Fruit fly (Drosophila melanogaster): ENCODE results near the gene CG31924.

The CG31924 gene

DNA sequence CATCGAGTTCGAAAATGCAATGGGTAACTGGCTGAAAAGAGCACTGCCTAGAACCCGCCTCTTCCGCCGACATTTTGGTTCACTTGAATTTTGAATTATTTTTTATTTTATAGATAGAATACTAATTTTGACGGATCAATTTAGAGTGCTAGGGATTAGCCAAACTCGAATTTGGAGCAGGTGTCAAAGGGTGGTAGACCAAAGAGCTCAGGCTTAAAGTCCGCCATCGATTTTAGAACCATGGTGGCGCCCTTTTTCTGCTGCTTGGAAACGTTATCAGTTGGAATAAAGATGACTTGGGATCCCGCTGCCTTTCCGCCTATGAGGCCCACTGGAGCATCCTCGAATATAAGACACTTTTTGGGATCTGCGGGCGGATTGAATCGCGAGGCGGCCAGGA, at the start of gene CG31924:
Gene CG31924 (minus strand): TSS at position 101 of the 400 bp plus-strand sequence.
- TF ChIP-seq CG34367 (tag; optimal IDR thresholded peaks at IDR 0.05), result no peak
- TF ChIP-seq Snoo (tag; optimal IDR thresholded peaks at IDR 0.05), result no peak
- no peak for TF ChIP-seq CG14655 (GFP tag; optimal IDR thresholded peaks at IDR 0.05)
- TF ChIP-seq CG4496 (GFP tag; IDR thresholded peaks at IDR 0.05), result no peak
- TF ChIP-seq rn (GFP tag; IDR thresholded peaks at IDR 0.05), result no peak
- TF ChIP-seq fd96Ca (GFP tag; IDR thresholded peaks at IDR 0.05), result no peak

DNA sequence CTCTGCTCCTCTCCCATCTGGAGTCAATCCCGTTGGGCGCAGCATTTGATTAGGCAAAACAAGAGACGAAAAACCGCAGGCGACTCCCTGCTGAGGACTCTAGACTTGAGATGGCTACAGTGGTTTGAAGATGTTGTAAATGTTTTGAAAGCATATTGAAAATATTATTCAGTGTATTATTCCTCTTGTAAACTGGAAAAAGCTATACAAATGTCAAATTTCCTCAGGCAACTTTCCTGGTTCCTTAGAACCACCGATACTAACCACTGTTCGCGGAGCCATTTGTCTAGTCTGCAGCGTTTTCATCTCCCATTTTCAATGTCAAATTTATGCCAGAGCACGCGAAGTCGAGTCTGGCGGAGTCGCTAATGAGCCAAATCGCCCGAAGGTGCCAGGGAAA, 48.0 kb upstream of the CG31924 start:
- TF ChIP-seq Pif1B (GFP tag; optimal IDR thresholded peaks at IDR 0.05) (no peak), Snoo (tag; optimal IDR thresholded peaks at IDR 0.05) (no peak), CG8301 (tag; optimal IDR thresholded peaks at IDR 0.05) (no peak), Pif1A (GFP tag; optimal IDR thresholded peaks at IDR 0.05) (no peak), CG8159 (tag; optimal IDR thresholded peaks at IDR 0.05) (peak; percentile 4), fd96Ca (GFP tag; IDR thresholded peaks at IDR 0.05) (0 out of 3 replicates have a peak, but pooled peaks have one; percentile 18), EcR (GFP tag; optimal IDR thresholded peaks at IDR 0.05) (no peak), CG17806 (tag; optimal IDR thresholded peaks at IDR 0.05) (peak; percentile 1), Ets98B (GFP tag; IDR thresholded peaks at IDR 0.05) (no peak), CG34367 (tag; optimal IDR thresholded peaks at IDR 0.05) (no peak), CG14655 (GFP tag; optimal IDR thresholded peaks at IDR 0.05) (peak; percentile 26)

DNA sequence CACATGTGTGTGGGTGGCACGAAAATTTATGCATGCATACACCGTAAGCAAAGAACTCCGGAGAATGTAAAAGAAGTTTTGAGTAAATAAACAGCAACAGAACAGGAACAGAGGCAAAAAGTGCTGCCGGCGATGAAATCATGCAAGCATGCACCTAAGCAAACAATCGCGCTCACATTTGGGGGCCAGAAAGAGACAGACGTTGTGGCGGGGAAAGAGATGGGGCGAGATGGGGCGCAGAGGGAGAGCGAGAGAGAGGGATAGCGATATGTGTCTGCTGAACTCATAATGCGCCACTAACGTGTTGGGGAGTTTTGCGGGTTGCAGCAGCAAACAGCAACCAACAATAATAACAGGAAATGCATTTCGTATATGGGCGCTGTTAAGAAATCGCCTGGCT, 44.7 kb upstream of the CG31924 start:
- TF ChIP-seq CG10348 (GFP tag; IDR thresholded peaks at IDR 0.05), result no peak
- peak; percentile 24 for TF ChIP-seq CG13204 (GFP tag; optimal IDR thresholded peaks at IDR 0.05)
- TF ChIP-seq rn (GFP tag; IDR thresholded peaks at IDR 0.05), result no peak
- TF ChIP-seq CG12605 (GFP tag; IDR thresholded peaks at IDR 0.05), result no peak
- TF ChIP-seq Snoo (tag; optimal IDR thresholded peaks at IDR 0.05), result no peak
- 0 out of 3 replicates have a peak, but pooled peaks have one; percentile 39 for TF ChIP-seq fd96Ca (GFP tag; IDR thresholded peaks at IDR 0.05)

DNA sequence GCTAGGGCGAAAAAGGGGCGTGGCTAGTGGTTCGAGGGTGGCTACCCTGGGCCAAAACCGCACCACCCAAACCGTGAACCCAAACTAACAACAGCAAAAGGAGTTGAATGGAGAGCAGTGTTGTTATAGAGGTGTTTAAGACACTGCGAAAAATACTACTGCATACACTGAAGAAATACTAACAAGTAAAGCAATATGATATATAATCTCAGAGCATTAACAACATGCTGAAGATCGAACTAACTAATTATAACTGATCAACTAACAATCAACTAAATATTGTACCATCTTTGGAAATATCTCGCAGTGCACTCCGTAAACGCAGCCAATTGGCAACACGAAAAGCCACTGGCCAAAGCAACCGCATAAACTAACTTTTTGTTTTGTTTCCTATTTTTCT, 38.9 kb upstream of the CG31924 start:
- TF ChIP-seq CG32121 (GFP tag; IDR thresholded peaks at IDR 0.05), result no peak
- TF ChIP-seq CG14655 (GFP tag; optimal IDR thresholded peaks at IDR 0.05), result peak; percentile 23
- peak; percentile 53; the same call in 1 of the 3 replicates for TF ChIP-seq CG4496 (GFP tag; IDR thresholded peaks at IDR 0.05)
- no peak for TF ChIP-seq Snoo (tag; optimal IDR thresholded peaks at IDR 0.05)
- no peak for TF ChIP-seq CG10348 (GFP tag; IDR thresholded peaks at IDR 0.05)
- peak; percentile 12 for TF ChIP-seq CG8301 (tag; optimal IDR thresholded peaks at IDR 0.05)
- TF ChIP-seq EcR (GFP tag; optimal IDR thresholded peaks at IDR 0.05), result no peak
- no peak for TF ChIP-seq rn (GFP tag; IDR thresholded peaks at IDR 0.05)
- TF ChIP-seq CG9948 (tag; optimal IDR thresholded peaks at IDR 0.05), result no peak
- TF ChIP-seq Pif1B (GFP tag; optimal IDR thresholded peaks at IDR 0.05), result no peak
- TF ChIP-seq CG17806 (tag; optimal IDR thresholded peaks at IDR 0.05), result peak; percentile 12
- no peak for TF ChIP-seq D1 (tag; optimal IDR thresholded peaks at IDR 0.05)
- no peak for TF ChIP-seq CG34367 (tag; optimal IDR thresholded peaks at IDR 0.05)
- TF ChIP-seq CG12605 (GFP tag; IDR thresholded peaks at IDR 0.05), result no peak
- no peak for TF ChIP-seq gl (tag; optimal IDR thresholded peaks at IDR 0.05)
- no peak for TF ChIP-seq CG15710 (tag; optimal IDR thresholded peaks at IDR 0.05)
- TF ChIP-seq Pif1A (GFP tag; optimal IDR thresholded peaks at IDR 0.05), result peak; percentile 7
- TF ChIP-seq Ets98B (GFP tag; IDR thresholded peaks at IDR 0.05), result peak; percentile 31; the same call in 1 of the 2 replicates
- no peak for TF ChIP-seq CG13204 (GFP tag; optimal IDR thresholded peaks at IDR 0.05)
- no peak for TF ChIP-seq CG8159 (tag; optimal IDR thresholded peaks at IDR 0.05)
- TF ChIP-seq fd96Ca (GFP tag; IDR thresholded peaks at IDR 0.05), result 0 out of 3 replicates have a peak, but pooled peaks have one; percentile 46

DNA sequence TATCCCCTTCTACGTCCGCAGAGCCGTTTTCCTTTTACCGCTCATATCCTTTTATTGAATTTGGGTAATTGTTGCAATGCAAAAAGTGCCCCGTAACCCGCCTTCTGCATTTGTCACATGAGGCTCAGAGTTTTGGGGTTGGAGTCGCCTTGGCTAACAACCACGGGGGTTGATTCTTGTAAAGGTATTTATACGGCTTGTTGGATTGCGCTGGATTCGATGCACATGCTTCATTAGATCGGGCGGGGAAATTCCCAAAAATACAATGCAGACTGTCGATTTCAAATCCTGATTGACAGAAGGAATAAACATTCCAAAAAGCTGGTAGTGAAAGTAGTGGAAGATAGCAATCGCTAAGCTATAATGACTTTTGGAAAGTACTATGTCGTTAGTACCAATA, 35.6 kb upstream of the CG31924 start:
- TF ChIP-seq CG12605 (GFP tag; IDR thresholded peaks at IDR 0.05) (no peak), D1 (tag; optimal IDR thresholded peaks at IDR 0.05) (no peak), CG9948 (tag; optimal IDR thresholded peaks at IDR 0.05) (no peak), gl (tag; optimal IDR thresholded peaks at IDR 0.05) (no peak), CG13204 (GFP tag; optimal IDR thresholded peaks at IDR 0.05) (no peak), CG15710 (tag; optimal IDR thresholded peaks at IDR 0.05) (no peak), Snoo (tag; optimal IDR thresholded peaks at IDR 0.05) (no peak), Ets98B (GFP tag; IDR thresholded peaks at IDR 0.05) (no peak), CG17806 (tag; optimal IDR thresholded peaks at IDR 0.05) (no peak)

DNA sequence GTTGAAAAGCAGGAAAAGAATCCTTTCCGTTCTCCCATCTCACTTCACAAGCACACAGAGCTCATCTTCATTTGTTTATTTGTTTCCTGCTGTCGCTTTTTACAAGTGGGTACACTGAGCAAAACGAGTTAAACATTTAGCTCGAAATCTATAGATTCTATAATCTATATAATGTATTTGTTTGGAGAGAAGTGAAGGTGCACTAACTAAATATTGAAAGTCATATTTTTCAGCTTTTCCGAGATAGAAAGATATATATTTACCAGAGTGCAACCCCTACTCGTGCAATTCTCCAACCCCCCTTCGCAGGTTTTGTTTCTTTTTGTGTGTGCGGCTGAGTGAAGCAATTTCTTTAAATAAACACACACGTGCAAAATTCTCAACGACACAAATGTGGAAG, 33.1 kb upstream of the CG31924 start:
- TF ChIP-seq CG10348 (GFP tag; IDR thresholded peaks at IDR 0.05), result no peak
- TF ChIP-seq CG12605 (GFP tag; IDR thresholded peaks at IDR 0.05), result 0 out of 2 replicates have a peak, but pooled peaks have one; percentile 27
- TF ChIP-seq Pif1B (GFP tag; optimal IDR thresholded peaks at IDR 0.05), result peak; percentile 47
- peak; percentile 63 for TF ChIP-seq Pif1A (GFP tag; optimal IDR thresholded peaks at IDR 0.05)
- TF ChIP-seq D1 (tag; optimal IDR thresholded peaks at IDR 0.05), result no peak
- TF ChIP-seq Snoo (tag; optimal IDR thresholded peaks at IDR 0.05), result no peak
- no peak for TF ChIP-seq rn (GFP tag; IDR thresholded peaks at IDR 0.05)
- no peak for TF ChIP-seq EcR (GFP tag; optimal IDR thresholded peaks at IDR 0.05)
- peak; percentile 56 for TF ChIP-seq CG15710 (tag; optimal IDR thresholded peaks at IDR 0.05)
- peak; percentile 56 for TF ChIP-seq CG8159 (tag; optimal IDR thresholded peaks at IDR 0.05)
- 0 out of 2 replicates have a peak, but pooled peaks have one; percentile 17 for TF ChIP-seq CG32121 (GFP tag; IDR thresholded peaks at IDR 0.05)
- peak; percentile 57; the same call in 1 of the 3 replicates for TF ChIP-seq fd96Ca (GFP tag; IDR thresholded peaks at IDR 0.05)
- peak; percentile 72 for TF ChIP-seq CG14655 (GFP tag; optimal IDR thresholded peaks at IDR 0.05)
- TF ChIP-seq CG17806 (tag; optimal IDR thresholded peaks at IDR 0.05), result peak; percentile 46
- 0 out of 2 replicates have a peak, but pooled peaks have one; percentile 17 for TF ChIP-seq Ets98B (GFP tag; IDR thresholded peaks at IDR 0.05)
- peak; percentile 41 for TF ChIP-seq CG34367 (tag; optimal IDR thresholded peaks at IDR 0.05)
- TF ChIP-seq CG4496 (GFP tag; IDR thresholded peaks at IDR 0.05), result 0 out of 3 replicates have a peak, but pooled peaks have one; percentile 28
- no peak for TF ChIP-seq CG13204 (GFP tag; optimal IDR thresholded peaks at IDR 0.05)
- TF ChIP-seq gl (tag; optimal IDR thresholded peaks at IDR 0.05), result peak; percentile 16
- TF ChIP-seq CG8301 (tag; optimal IDR thresholded peaks at IDR 0.05), result peak; percentile 63
- TF ChIP-seq CG9948 (tag; optimal IDR thresholded peaks at IDR 0.05), result peak; percentile 55

Measured in whole organism, pupa.